Worm (Caenorhabditis elegans) whole organism, midembryonic: ENCODE measurements around the gene fbxc-47.

Experiments
- T22C8.4 ChIP-seq: fragments of 200-800 bp; sonication (Bioruptor generic); IDR thresholded peaks from 2 replicates; pipeline ENCODE4 v1.3.6; 2022; ENCODE audit warnings: missing genetic modification characterization, missing compliant biosample characterization
- cog-1 ChIP-seq: sonication (generic microtip); optimal IDR thresholded peaks from 2 replicates; lab custom pipeline; 2016; ENCODE audit warnings: missing genetic modification characterization, missing compliant biosample characterization
- flt-1 ChIP-seq: fragments of 200-800 bp; sonication (Bioruptor generic); IDR thresholded peaks from 2 replicates; pipeline ENCODE4 v1.3.6; 2022; ENCODE audit warnings: missing genetic modification characterization, missing compliant biosample characterization
- klf-2 ChIP-seq: fragments of 200-800 bp; sonication (Bioruptor generic); conservative IDR thresholded peaks from 2 replicates; pipeline ENCODE4 v1.3.6; 2022; ENCODE audit warnings: missing genetic modification reagents, missing genetic modification characterization, missing compliant biosample characterization
- med-1 ChIP-seq: sonication (generic microtip); optimal IDR thresholded peaks from 2 replicates; lab custom pipeline; 2017; ENCODE audit warnings: missing genetic modification characterization, mild to moderate bottlenecking, missing compliant biosample characterization, antibody characterized with exemption, missing genetic modification reagents; ENCODE audit not compliant: insufficient read depth
- ref-1 ChIP-seq: fragments of 200-800 bp; sonication (Bioruptor generic); conservative IDR thresholded peaks from 2 replicates; pipeline ENCODE4 v1.3.6; 2022; ENCODE audit warnings: missing genetic modification reagents, missing genetic modification characterization, missing compliant biosample characterization
- tab-1 ChIP-seq: fragments of 200-800 bp; sonication (Bioruptor generic); IDR thresholded peaks from 2 replicates; pipeline ENCODE4 v1.3.6; 2022; ENCODE audit warnings: missing genetic modification characterization, missing compliant biosample characterization
- ztf-23 ChIP-seq: fragments of 200-800 bp; sonication (Bioruptor generic); IDR thresholded peaks from 2 replicates; pipeline ENCODE4 v1.3.6; 2022; ENCODE audit warnings: missing genetic modification reagents, missing genetic modification characterization, missing compliant biosample characterization
- ztf-29 ChIP-seq: fragments of 200-800 bp; sonication (Bioruptor generic); IDR thresholded peaks from 2 replicates; pipeline ENCODE4 v1.3.6; 2022; ENCODE audit warnings: missing genetic modification reagents, missing genetic modification characterization, missing compliant biosample characterization

fbxc-47 gene

DNA sequence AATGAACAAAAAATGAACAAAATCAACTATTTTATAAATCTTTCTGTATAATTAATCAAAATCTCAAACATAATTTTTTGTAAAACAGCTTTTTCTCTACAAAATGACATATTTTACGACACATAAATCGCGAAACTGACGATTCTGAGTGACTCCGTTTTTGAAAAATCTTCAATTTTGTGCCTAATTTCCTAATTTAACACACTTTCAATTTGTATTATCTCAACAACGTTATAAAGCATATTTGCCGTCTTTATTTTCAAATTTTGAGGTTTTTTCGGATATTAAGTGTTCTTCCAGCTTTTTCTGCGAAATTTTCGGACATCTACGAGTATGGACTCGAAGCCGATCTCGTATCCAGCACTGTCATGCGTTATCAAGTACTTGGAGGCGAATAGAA lies at the start of gene fbxc-47:
Gene fbxc-47 (plus strand): TSS at position 301 of the 400 bp plus-strand sequence.
- TF ChIP-seq flt-1 (no peak), ztf-23 (GFP tag; lab: Robert Waterston, UW) (no peak), ref-1 (GFP tag; lab: Robert Waterston, UW) (no peak), T22C8.4 (no peak), cog-1 (tag; lab: Kevin White, UChicago) (no peak), tab-1 (GFP tag; lab: Robert Waterston, UW) (no peak), ztf-29 (GFP tag; lab: Robert Waterston, UW) (no peak), klf-2 (GFP tag; lab: Robert Waterston, UW) (no peak), med-1 (GFP tag; lab: Kevin White, UChicago) (no peak)

ce11 chrIV:3755921-3756320 lies 49.4 kb upstream of the fbxc-47 start, which contains the start of gene best-20:
Gene best-20 (plus strand): TSS chrIV:3756221.
- no peak for TF ChIP-seq ref-1 (GFP tag; lab: Robert Waterston, UW)
- TF ChIP-seq med-1 (GFP tag; lab: Kevin White, UChicago), result no peak
- no peak for TF ChIP-seq tab-1 (GFP tag; lab: Robert Waterston, UW)
- TF ChIP-seq T22C8.4, result no peak
- no peak for TF ChIP-seq cog-1 (tag; lab: Kevin White, UChicago)
- TF ChIP-seq flt-1, result no peak
- TF ChIP-seq klf-2 (GFP tag; lab: Robert Waterston, UW), result no peak
- no peak for TF ChIP-seq ztf-29 (GFP tag; lab: Robert Waterston, UW)
- no peak for TF ChIP-seq ztf-23 (GFP tag; lab: Robert Waterston, UW)

DNA sequence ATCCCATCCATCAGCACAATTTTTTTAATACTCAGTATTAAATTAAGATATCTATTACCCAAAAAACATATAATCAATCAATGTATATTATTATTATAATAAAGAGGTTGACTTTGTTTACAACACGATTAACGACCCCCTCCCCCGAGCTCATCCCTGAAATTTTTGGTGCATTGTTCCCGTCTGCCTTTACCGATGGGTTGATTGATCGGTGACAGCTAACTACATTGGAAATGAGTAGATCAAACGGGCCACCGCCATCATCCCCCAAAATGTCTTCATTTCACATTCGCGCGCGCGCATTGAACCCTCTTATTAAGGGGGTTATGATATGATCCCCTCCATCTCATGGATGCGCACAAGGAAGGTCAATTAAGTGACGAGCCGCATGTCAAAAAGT lies 45.5 kb upstream of the fbxc-47 start:
- TF ChIP-seq klf-2 (GFP tag; lab: Robert Waterston, UW), result no peak
- no peak for TF ChIP-seq ref-1 (GFP tag; lab: Robert Waterston, UW)
- TF ChIP-seq cog-1 (tag; lab: Kevin White, UChicago), result no peak
- TF ChIP-seq ztf-23 (GFP tag; lab: Robert Waterston, UW), result no peak
- TF ChIP-seq tab-1 (GFP tag; lab: Robert Waterston, UW), result no peak
- no peak for TF ChIP-seq ztf-29 (GFP tag; lab: Robert Waterston, UW)
- TF ChIP-seq T22C8.4, result no peak
- TF ChIP-seq flt-1, result no peak
- TF ChIP-seq med-1 (GFP tag; lab: Kevin White, UChicago), result no peak

DNA sequence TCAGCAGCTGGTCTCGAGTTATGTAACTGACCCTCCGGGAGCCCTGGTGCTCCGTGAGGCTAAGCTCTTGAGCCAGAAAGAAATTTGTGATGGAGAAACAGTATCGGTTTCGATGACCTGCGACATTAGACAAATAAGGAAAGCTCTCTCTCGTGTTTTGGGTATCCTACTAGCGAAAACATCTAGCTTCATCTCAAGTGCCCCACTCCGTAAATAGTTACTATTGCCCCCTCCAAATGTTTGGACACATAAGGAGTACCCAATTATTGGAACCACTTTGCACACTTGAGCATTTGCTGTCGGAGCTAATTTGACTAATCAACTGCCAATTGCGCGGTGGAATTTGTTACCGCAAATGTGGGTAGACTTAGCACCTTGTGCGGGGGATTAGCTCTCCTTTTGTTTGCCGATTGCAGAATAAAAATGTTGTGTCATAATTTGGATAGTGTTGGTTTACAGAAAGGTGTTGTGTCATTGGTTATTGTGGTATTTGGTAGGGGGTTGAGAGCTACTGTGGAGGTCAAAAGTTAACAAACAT lies 41.2 kb upstream of the fbxc-47 start:
- no peak for TF ChIP-seq tab-1 (GFP tag; lab: Robert Waterston, UW)
- TF ChIP-seq klf-2 (GFP tag; lab: Robert Waterston, UW), result no peak
- no peak for TF ChIP-seq ref-1 (GFP tag; lab: Robert Waterston, UW)
- no peak for TF ChIP-seq T22C8.4
- TF ChIP-seq flt-1, result no peak
- TF ChIP-seq ztf-23 (GFP tag; lab: Robert Waterston, UW), result no peak
- no peak for TF ChIP-seq cog-1 (tag; lab: Kevin White, UChicago)

DNA sequence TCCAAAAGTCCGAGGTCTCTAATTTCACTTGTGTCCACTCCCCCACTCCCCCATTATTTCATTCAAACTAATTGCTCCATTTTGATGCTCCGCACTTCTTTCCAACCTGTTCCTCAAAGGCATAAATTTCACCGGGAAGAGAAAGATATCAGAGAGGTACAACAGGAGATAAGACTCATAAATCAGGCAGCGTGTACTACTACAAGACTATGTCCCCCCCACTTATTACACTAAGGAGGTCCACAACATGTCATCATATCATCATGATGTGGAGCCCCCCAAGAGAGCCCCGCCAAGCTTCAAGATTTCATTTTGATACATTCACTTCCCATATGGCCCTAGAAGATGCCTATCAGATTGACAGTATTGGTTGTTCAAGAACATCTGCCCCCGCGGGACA lies 39.9 kb upstream of the fbxc-47 start:
- TF ChIP-seq ztf-23 (GFP tag; lab: Robert Waterston, UW) (no peak), ztf-29 (GFP tag; lab: Robert Waterston, UW) (no peak), ref-1 (GFP tag; lab: Robert Waterston, UW) (no peak), klf-2 (GFP tag; lab: Robert Waterston, UW) (no peak), med-1 (GFP tag; lab: Kevin White, UChicago) (no peak), cog-1 (tag; lab: Kevin White, UChicago) (no peak), flt-1 (no peak), tab-1 (GFP tag; lab: Robert Waterston, UW) (no peak), T22C8.4 (no peak)

ce11 chrIV:3766589-3766988 lies 38.7 kb upstream of the fbxc-47 start, which contains the start of gene vab-2:
Gene vab-2 (minus strand): TSS chrIV:3766826.
- TF ChIP-seq med-1 (GFP tag; lab: Kevin White, UChicago), result no peak
- TF ChIP-seq ztf-23 (GFP tag; lab: Robert Waterston, UW), result no peak
- no peak for TF ChIP-seq tab-1 (GFP tag; lab: Robert Waterston, UW)
- TF ChIP-seq ztf-29 (GFP tag; lab: Robert Waterston, UW), result no peak
- no peak for TF ChIP-seq flt-1
- no peak for TF ChIP-seq cog-1 (tag; lab: Kevin White, UChicago)
- no peak for TF ChIP-seq T22C8.4
- no peak for TF ChIP-seq ref-1 (GFP tag; lab: Robert Waterston, UW)
- no peak for TF ChIP-seq klf-2 (GFP tag; lab: Robert Waterston, UW)

ce11 chrIV:3767749-3768148 lies 37.6 kb upstream of the fbxc-47 start:
- no peak for TF ChIP-seq ztf-23 (GFP tag; lab: Robert Waterston, UW)
- TF ChIP-seq ztf-29 (GFP tag; lab: Robert Waterston, UW), result no peak
- no peak for TF ChIP-seq flt-1
- TF ChIP-seq T22C8.4, result no peak
- no peak for TF ChIP-seq tab-1 (GFP tag; lab: Robert Waterston, UW)

ce11 chrIV:3771182-3771581 lies 34.1 kb upstream of the fbxc-47 start:
- 0 out of 2 replicates have a peak, but pooled peaks have one; percentile 8 for TF ChIP-seq flt-1

DNA sequence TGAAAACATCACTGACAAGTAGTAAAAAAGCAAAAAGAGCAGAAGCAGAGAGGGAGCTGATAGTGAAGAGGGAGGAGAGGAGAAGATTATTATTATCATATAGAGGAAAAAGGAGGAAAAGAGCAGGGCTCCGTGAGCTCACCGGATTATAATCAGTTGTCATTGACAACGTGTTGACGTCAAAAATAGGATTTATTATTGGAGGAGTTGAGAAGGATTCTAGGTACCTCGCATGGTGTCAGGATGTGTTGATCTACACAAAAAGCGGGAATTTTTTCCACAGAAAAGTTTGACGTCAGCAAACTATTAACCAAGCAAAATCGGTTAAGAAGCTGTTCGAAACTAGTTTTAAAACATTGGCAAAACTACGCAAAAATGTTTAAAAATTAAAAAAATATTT lies 31.2 kb upstream of the fbxc-47 start:
- TF ChIP-seq flt-1, result no peak
- TF ChIP-seq T22C8.4, result no peak
- TF ChIP-seq ref-1 (GFP tag; lab: Robert Waterston, UW), result no peak
- TF ChIP-seq tab-1 (GFP tag; lab: Robert Waterston, UW), result no peak
- no peak for TF ChIP-seq cog-1 (tag; lab: Kevin White, UChicago)
- no peak for TF ChIP-seq ztf-29 (GFP tag; lab: Robert Waterston, UW)
- no peak for TF ChIP-seq klf-2 (GFP tag; lab: Robert Waterston, UW)
- TF ChIP-seq ztf-23 (GFP tag; lab: Robert Waterston, UW), result no peak
- no peak for TF ChIP-seq med-1 (GFP tag; lab: Kevin White, UChicago)

DNA sequence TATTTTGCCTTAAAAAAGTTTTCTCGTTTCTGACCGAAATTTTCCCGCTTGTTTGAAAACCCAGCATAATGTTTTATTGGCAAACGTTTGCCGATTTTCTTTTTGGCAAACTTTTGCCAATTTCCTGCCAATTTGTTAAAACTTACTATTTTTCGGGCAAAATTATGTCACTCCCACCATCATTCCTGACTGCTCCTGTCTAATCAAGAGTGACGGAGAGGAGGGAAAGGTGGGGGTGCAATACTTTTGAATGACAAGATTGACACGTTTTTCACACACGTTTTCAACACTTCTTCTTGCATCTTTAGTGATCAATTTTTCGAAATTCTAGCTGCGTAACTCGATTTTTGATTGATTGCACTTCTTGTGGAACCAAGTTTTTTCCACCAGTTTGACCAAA lies 23.8 kb upstream of the fbxc-47 start:
- no peak for TF ChIP-seq flt-1
- TF ChIP-seq klf-2 (GFP tag; lab: Robert Waterston, UW), result no peak
